Worm (Caenorhabditis elegans): ENCODE results near the gene C29E4.11.

The C29E4.11 gene

ce11 chrIII:7996353-7996752 is 38.4 kb upstream of the C29E4.11 start, which contains the start of gene npr-17:
Gene npr-17, minus strand, starts transcription at chrIII:7996453.
- TF ChIP-seq mef-2 (tag; optimal IDR thresholded peaks at IDR 0.05) = no peak
- TF ChIP-seq dsc-1 (tag; optimal IDR thresholded peaks at IDR 0.05) = peak; percentile 43

- TF ChIP-seq snu-23 (GFP tag; optimal IDR thresholded peaks at IDR 0.05) = no peak
- TF ChIP-seq xbp-1 (tag; optimal IDR thresholded peaks at IDR 0.05) = no peak
- no peak for TF ChIP-seq nhr-85 (tag)
- TF ChIP-seq snpc-4 (tag; optimal IDR thresholded peaks at IDR 0.05) = no peak
- no peak for TF ChIP-seq F16B12.6 (tag; optimal IDR thresholded peaks at IDR 0.05)
- no peak for TF ChIP-seq mep-1 (tag; optimal IDR thresholded peaks at IDR 0.05)
- no peak for TF ChIP-seq vab-15 (tag; optimal IDR thresholded peaks at IDR 0.05)
- TF ChIP-seq isw-1 (GFP tag; IDR thresholded peaks at IDR 0.05) = no peak
- no peak for TF ChIP-seq blmp-1 (tag; optimal IDR thresholded peaks at IDR 0.05)
- TF ChIP-seq swsn-7 (tag; optimal IDR thresholded peaks at IDR 0.05) = no peak
- TF ChIP-seq nhr-237 (tag; optimal IDR thresholded peaks at IDR 0.05) = no peak
- TF ChIP-seq unc-98 (GFP tag; IDR thresholded peaks at IDR 0.05) = no peak
- TF ChIP-seq Y116A8C.19 (tag; optimal IDR thresholded peaks at IDR 0.05; ENCODE audit: borderline replicate concordance) = no peak
- TF ChIP-seq nhr-77 (tag; optimal IDR thresholded peaks at IDR 0.05) = no peak
- TF ChIP-seq jun-1 (tag; optimal IDR thresholded peaks at IDR 0.05) = no peak
Measured at ce11 chrIII:7986585-7987171, 28.8 kb upstream of the C29E4.11 start, which contains the start of gene hrpk-2. Gene hrpk-2, plus strand, starts transcription at chrIII:7987121.

ce11 chrIII:7981938-7982337 is 24.0 kb upstream of the C29E4.11 start:
- TF ChIP-seq zag-1 (tag; optimal IDR thresholded peaks at IDR 0.05) = no peak
- no peak for TF ChIP-seq dsc-1 (tag; optimal IDR thresholded peaks at IDR 0.05)
- TF ChIP-seq fkh-8 (tag; optimal IDR thresholded peaks at IDR 0.05) = no peak

ce11 chrIII:7981233-7981632 is 23.3 kb upstream of the C29E4.11 start:
- TF ChIP-seq ets-5 (GFP tag; IDR thresholded peaks at IDR 0.05) (no peak), alr-1 (tag; optimal IDR thresholded peaks at IDR 0.05; ENCODE audit: borderline replicate concordance) (no peak), Y116A8C.19 (tag; optimal IDR thresholded peaks at IDR 0.05; ENCODE audit: borderline replicate concordance) (no peak), nhr-71 (tag; optimal IDR thresholded peaks at IDR 0.05) (no peak), lir-3 (tag; optimal IDR thresholded peaks at IDR 0.05; ENCODE audit: poor library complexity) (no peak)

- TF ChIP-seq irx-1 (tag; optimal IDR thresholded peaks at IDR 0.05) = no peak
- TF ChIP-seq pax-3 (tag; optimal IDR thresholded peaks at IDR 0.05) = no peak
- TF ChIP-seq nhr-76 (tag; optimal IDR thresholded peaks at IDR 0.05) = no peak
- no peak for TF ChIP-seq mab-9 (GFP tag; IDR thresholded peaks at IDR 0.05)
- no peak for TF ChIP-seq ceh-82 (tag; optimal IDR thresholded peaks at IDR 0.05)
- no peak for TF ChIP-seq snpc-4 (tag; optimal IDR thresholded peaks at IDR 0.05)
- no peak for TF ChIP-seq lin-35 (GFP tag; optimal IDR thresholded peaks at IDR 0.05)
- TF ChIP-seq unc-30 (tag; optimal IDR thresholded peaks at IDR 0.05) = no peak
- no peak for TF ChIP-seq lsy-2 (tag; optimal IDR thresholded peaks at IDR 0.05)
- peak; percentile 44 for TF ChIP-seq lin-14 (GFP tag; optimal IDR thresholded peaks at IDR 0.05)
- TF ChIP-seq mep-1 (tag; optimal IDR thresholded peaks at IDR 0.05) = no peak
- TF ChIP-seq elt-3 (tag; optimal IDR thresholded peaks at IDR 0.05) = no peak
- no peak for TF ChIP-seq zag-1 (tag; optimal IDR thresholded peaks at IDR 0.05)
- TF ChIP-seq nhr-85 (tag) = peak; percentile 11
- no peak for TF ChIP-seq fkh-8 (tag; optimal IDR thresholded peaks at IDR 0.05)
Measured at ce11 chrIII:7979659-7980058, 21.7 kb upstream of the C29E4.11 start, which contains the start of gene clp-1. Gene clp-1, plus strand, starts transcription at chrIII:7979959.

- no peak for TF ChIP-seq unc-30 (tag; optimal IDR thresholded peaks at IDR 0.05)
- no peak for TF ChIP-seq ztf-4 (tag; optimal IDR thresholded peaks at IDR 0.05)
- peak; percentile 78 for TF ChIP-seq nhr-20 (tag; optimal IDR thresholded peaks at IDR 0.05)
- no peak for TF ChIP-seq pag-3 (tag; optimal IDR thresholded peaks at IDR 0.05; ENCODE audit: borderline replicate concordance, insufficient read depth)
- TF ChIP-seq nhr-19 (GFP tag; conservative IDR thresholded peaks at IDR 0.05) = peak; percentile 68
- TF ChIP-seq nhr-90 (tag; optimal IDR thresholded peaks at IDR 0.05; ENCODE audit: poor library complexity) = peak; percentile 66
- TF ChIP-seq mab-9 (GFP tag; IDR thresholded peaks at IDR 0.05) = no peak
- TF ChIP-seq C16A3.4 (tag; optimal IDR thresholded peaks at IDR 0.05) = peak; percentile 45
- no peak for TF ChIP-seq pax-3 (tag; optimal IDR thresholded peaks at IDR 0.05)
- TF ChIP-seq hlh-17 (GFP tag; optimal IDR thresholded peaks at IDR 0.05; ENCODE audit: borderline replicate concordance) = no peak
- peak; percentile 37 for TF ChIP-seq xbp-1 (tag; optimal IDR thresholded peaks at IDR 0.05)
- no peak for TF ChIP-seq aha-1 (tag; optimal IDR thresholded peaks at IDR 0.05)
- no peak for TF ChIP-seq egl-27 (tag; optimal IDR thresholded peaks at IDR 0.05)
- TF ChIP-seq isw-1 (GFP tag; IDR thresholded peaks at IDR 0.05) = no peak
- TF ChIP-seq unc-86 (tag; optimal IDR thresholded peaks at IDR 0.05) = no peak
Measured at ce11 chrIII:7978723-7979122, 20.8 kb upstream of the C29E4.11 start.
